Fruit fly (Drosophila melanogaster) ovary, adult (tissue): ENCODE measurements around the gene Sulf1.

Experiments used
- CG17801 ChIP-seq: fragments of 200-800 bp; optimal IDR thresholded peaks from 2 replicates; lab custom pipeline; 2019; ENCODE audit warnings: missing biosample characterization, mild to moderate bottlenecking, missing genetic modification characterization, moderate library complexity; ENCODE audit not compliant: partially characterized antibody

The Sulf1 gene

dm6 chr3R:16339475-16339874 is at the start of gene Sulf1:
Gene Sulf1, minus strand, starts transcription at chr3R:16339575.
- no peak for TF ChIP-seq CG17801 (GFP tag; lab: Kevin White, UChicago)

- no peak for TF ChIP-seq CG17801 (GFP tag; lab: Kevin White, UChicago)
These were observed 49.7 kb upstream of the Sulf1 start for dm6 chr3R:16389117-16389516.

- no peak for TF ChIP-seq CG17801 (GFP tag; lab: Kevin White, UChicago)
These were observed 47.7 kb upstream of the Sulf1 start for dm6 chr3R:16387039-16387438.

dm6 chr3R:16385586-16385985 is 46.2 kb upstream of the Sulf1 start:
- TF ChIP-seq CG17801 (GFP tag; lab: Kevin White, UChicago) = no peak

dm6 chr3R:16374101-16374500 is 34.7 kb upstream of the Sulf1 start:
- TF ChIP-seq CG17801 (GFP tag; lab: Kevin White, UChicago) = no peak

- no peak for TF ChIP-seq CG17801 (GFP tag; lab: Kevin White, UChicago)
These were observed 31.1 kb upstream of the Sulf1 start, which contains the start of gene CG10317 for dm6 chr3R:16370433-16370832. Gene CG10317, minus strand, starts transcription at chr3R:16370533.

- no peak for TF ChIP-seq CG17801 (GFP tag; lab: Kevin White, UChicago)
These were observed 28.9 kb upstream of the Sulf1 start, which contains the start of gene js for dm6 chr3R:16368288-16368687. Gene js, minus strand, starts transcription at chr3R:16368306.

dm6 chr3R:16360008-16360407 is 20.6 kb upstream of the Sulf1 start, which contains the start of gene CG42446:
Gene CG42446, minus strand, starts transcription at chr3R:16360108.
- TF ChIP-seq CG17801 (GFP tag; lab: Kevin White, UChicago) = no peak

dm6 chr3R:16359098-16359497 is 19.7 kb upstream of the Sulf1 start, which contains the start of gene CG17931:
Gene CG17931, minus strand, starts transcription at chr3R:16359466.
- no peak for TF ChIP-seq CG17801 (GFP tag; lab: Kevin White, UChicago)

- no peak for TF ChIP-seq CG17801 (GFP tag; lab: Kevin White, UChicago)
These were observed 17.5 kb upstream of the Sulf1 start, which contains the start of gene CG10311 for dm6 chr3R:16356863-16357215. Gene CG10311, minus strand, starts transcription at chr3R:16357015.

dm6 chr3R:16356215-16356862 is 17.0 kb upstream of the Sulf1 start:
- no peak for TF ChIP-seq CG17801 (GFP tag; lab: Kevin White, UChicago)

- no peak for TF ChIP-seq CG17801 (GFP tag; lab: Kevin White, UChicago)
These were observed 16.1 kb upstream of the Sulf1 start for dm6 chr3R:16355393-16355943.

- no peak for TF ChIP-seq CG17801 (GFP tag; lab: Kevin White, UChicago)
These were observed 14.3 kb upstream of the Sulf1 start for dm6 chr3R:16353671-16354070.

- no peak for TF ChIP-seq CG17801 (GFP tag; lab: Kevin White, UChicago)
These were observed 13.8 kb upstream of the Sulf1 start for dm6 chr3R:16353195-16353594.

dm6 chr3R:16352039-16352438 is 12.7 kb upstream of the Sulf1 start:
- no peak for TF ChIP-seq CG17801 (GFP tag; lab: Kevin White, UChicago)

- TF ChIP-seq CG17801 (GFP tag; lab: Kevin White, UChicago) = no peak
These were observed 11.7 kb upstream of the Sulf1 start for dm6 chr3R:16351044-16351443.
